Fruit fly (Drosophila melanogaster) whole organism, embryonic: ENCODE measurements around the gene CG43447.

Experiments
- Adf1 ChIP-seq: fragments of 200-800 bp; sonication (Bioruptor generic); IDR thresholded peaks from 2 replicates; pipeline ENCODE4 v1.3.6; 2022; ENCODE audit warnings: missing biosample characterization, missing genetic modification characterization
- Aef1 ChIP-seq: fragments of 200-800 bp; sonication (Bioruptor generic); IDR thresholded peaks from 3 replicates; pipeline ENCODE4 v1.3.6; 2022; ENCODE audit warnings: missing biosample characterization, missing genetic modification characterization
- CG12659 ChIP-seq: fragments of 200-800 bp; sonication (Bioruptor generic); optimal IDR thresholded peaks from 3 replicates; lab custom pipeline; 2017; ENCODE audit warnings: mild to moderate bottlenecking, missing biosample characterization, missing genetic modification reagents, missing genetic modification characterization
- CG13424 ChIP-seq: fragments of 200-800 bp; sonication (Bioruptor generic); optimal IDR thresholded peaks from 2 replicates; lab custom pipeline; 2019; ENCODE audit warnings: missing biosample characterization, mild to moderate bottlenecking, missing genetic modification characterization, moderate library complexity
- CG14710 ChIP-seq: fragments of 200-800 bp; sonication (Bioruptor generic); optimal IDR thresholded peaks from 3 replicates; lab custom pipeline; 2019; ENCODE audit warnings: missing biosample characterization, mild to moderate bottlenecking, missing genetic modification characterization, moderate library complexity
- CG15696 ChIP-seq: fragments of 200-800 bp; sonication (Bioruptor generic); optimal IDR thresholded peaks from 2 replicates; lab custom pipeline; 2019; ENCODE audit warnings: missing biosample characterization, mild to moderate bottlenecking, missing genetic modification characterization, moderate library complexity
- CG1603 ChIP-seq: fragments of 200-800 bp; sonication (Bioruptor generic); optimal IDR thresholded peaks from 2 replicates; lab custom pipeline; 2019; ENCODE audit warnings: missing biosample characterization, mild to moderate bottlenecking, missing genetic modification characterization, moderate library complexity
- CG17328 ChIP-seq: fragments of 200-800 bp; sonication (Bioruptor generic); IDR thresholded peaks from 2 replicates; pipeline ENCODE4 v1.3.6; 2022; ENCODE audit warnings: missing biosample characterization, missing genetic modification characterization
- CG18262 ChIP-seq: fragments of 200-800 bp; optimal IDR thresholded peaks from 3 replicates; lab custom pipeline; 2019; ENCODE audit warnings: missing biosample characterization, mild to moderate bottlenecking, missing genetic modification characterization, moderate library complexity
- CG18599 ChIP-seq: fragments of 200-800 bp; sonication (Bioruptor generic); optimal IDR thresholded peaks from 3 replicates; lab custom pipeline; 2017; ENCODE audit warnings: missing biosample characterization, missing genetic modification characterization, mild to moderate bottlenecking, moderate library complexity, missing genetic modification reagents
- CG18764 ChIP-seq: fragments of 200-800 bp; sonication (Bioruptor generic); optimal IDR thresholded peaks from 3 replicates; lab custom pipeline; 2016; ENCODE audit warnings: missing biosample characterization, missing genetic modification characterization
- CG2120 ChIP-seq: fragments of 200-800 bp; sonication (Bioruptor generic); optimal IDR thresholded peaks from 3 replicates; lab custom pipeline; 2016; ENCODE audit warnings: missing biosample characterization, missing genetic modification characterization
- CG2678 ChIP-seq: fragments of 200-800 bp; sonication (Bioruptor generic); optimal IDR thresholded peaks from 3 replicates; lab custom pipeline; 2019; ENCODE audit warnings: missing biosample characterization, mild to moderate bottlenecking, missing genetic modification characterization, moderate library complexity
- CG2712 ChIP-seq: fragments of 200-800 bp; optimal IDR thresholded peaks from 3 replicates; lab custom pipeline; 2019; ENCODE audit warnings: missing biosample characterization, mild to moderate bottlenecking, missing genetic modification characterization, moderate library complexity
- CG31365 ChIP-seq: fragments of 200-800 bp; sonication (Bioruptor generic); optimal IDR thresholded peaks from 2 replicates; lab custom pipeline; 2018; ENCODE audit warnings: missing biosample characterization, mild to moderate bottlenecking, missing genetic modification characterization
- CG31441 ChIP-seq: fragments of 200-800 bp; sonication (Bioruptor generic); IDR thresholded peaks from 2 replicates; pipeline ENCODE4 v1.3.6; 2022; ENCODE audit warnings: missing biosample characterization, missing genetic modification characterization
- CG4328 ChIP-seq: fragments of 200-800 bp; sonication (Bioruptor generic); optimal IDR thresholded peaks from 3 replicates; lab custom pipeline; 2017; ENCODE audit warnings: missing biosample characterization, missing genetic modification reagents, missing genetic modification characterization
- CG4360 ChIP-seq: fragments of 200-800 bp; sonication (Bioruptor generic); IDR thresholded peaks from 2 replicates; pipeline ENCODE4 v1.3.6; 2022; ENCODE audit warnings: missing biosample characterization, missing genetic modification characterization
- CG4424 ChIP-seq: fragments of 200-800 bp; sonication (Bioruptor generic); optimal IDR thresholded peaks from 3 replicates; lab custom pipeline; 2016; ENCODE audit warnings: missing biosample characterization, missing genetic modification characterization
- CG6689 ChIP-seq: fragments of 200-800 bp; sonication (Bioruptor generic); IDR thresholded peaks from 2 replicates; pipeline ENCODE4 v1.3.6; 2022; ENCODE audit warnings: missing biosample characterization, missing genetic modification characterization
- CG6854 ChIP-seq: fragments of 200-800 bp; sonication (Bioruptor generic); optimal IDR thresholded peaks from 3 replicates; lab custom pipeline; 2017; ENCODE audit warnings: missing biosample characterization, mild to moderate bottlenecking, missing genetic modification characterization
- CG9797 ChIP-seq: fragments of 200-800 bp; sonication (Bioruptor generic); optimal IDR thresholded peaks from 3 replicates; lab custom pipeline; 2018; ENCODE audit warnings: missing biosample characterization, mild to moderate bottlenecking, missing genetic modification characterization
- Ets65A ChIP-seq: fragments of 200-800 bp; sonication (Bioruptor generic); peaks from one replicate; lab custom pipeline; 2016; ENCODE audit warnings: missing biosample characterization, missing genetic modification characterization
- HmgD ChIP-seq: fragments of 200-800 bp; sonication (Bioruptor generic); optimal IDR thresholded peaks from 3 replicates; lab custom pipeline; 2016; ENCODE audit warnings: missing biosample characterization, missing genetic modification characterization
- Hr51 ChIP-seq, 2 experiments: fragments of 200-800 bp; sonication (Bioruptor generic); optimal IDR thresholded peaks; 2 replicates in 1 of 2; 3 replicates in 1 of 2; lab custom pipeline; 2016 to 2018; ENCODE audit warnings: missing biosample characterization in 2 of 2, missing genetic modification characterization in 2 of 2, mild to moderate bottlenecking in 1 of 2, moderate library complexity in 1 of 2
- Kr ChIP-seq: fragments of 200-800 bp; sonication (Bioruptor generic); optimal IDR thresholded peaks from 2 replicates; lab custom pipeline; 2017; ENCODE audit warnings: missing biosample characterization, mild to moderate bottlenecking, missing genetic modification characterization
- Med ChIP-seq: fragments of 200-800 bp; sonication (Bioruptor generic); peaks from one replicate; lab custom pipeline; 2016; ENCODE audit warnings: missing biosample characterization, missing genetic modification characterization, mild to moderate bottlenecking, inconsistent platforms, moderate library complexity
- Oli ChIP-seq: fragments of 200-800 bp; sonication (Bioruptor generic); optimal IDR thresholded peaks from 2 replicates; lab custom pipeline; 2018; ENCODE audit warnings: missing biosample characterization, mild to moderate bottlenecking, missing genetic modification characterization, moderate library complexity
- Ravus ChIP-seq: fragments of 200-800 bp; sonication (Bioruptor generic); IDR thresholded peaks from 2 replicates; pipeline ENCODE4 v1.3.6; 2022; ENCODE audit warnings: missing biosample characterization, missing genetic modification characterization
- Side ChIP-seq: fragments of 200-800 bp; sonication (Bioruptor generic); optimal IDR thresholded peaks from 2 replicates; lab custom pipeline; 2016; ENCODE audit warnings: missing biosample characterization, missing genetic modification characterization
- Spps ChIP-seq: fragments of 200-800 bp; sonication (Bioruptor generic); optimal IDR thresholded peaks from 2 replicates; lab custom pipeline; 2018; ENCODE audit warnings: missing biosample characterization, mild to moderate bottlenecking, missing genetic modification characterization
- Sry-β ChIP-seq: fragments of 200-800 bp; sonication (Bioruptor generic); optimal IDR thresholded peaks from 2 replicates; lab custom pipeline; 2018; ENCODE audit warnings: missing biosample characterization, mild to moderate bottlenecking, missing genetic modification characterization, moderate library complexity
- ab ChIP-seq: fragments of 200-800 bp; sonication (Bioruptor generic); optimal IDR thresholded peaks from 2 replicates; lab custom pipeline; 2016; ENCODE audit warnings: missing biosample characterization, missing genetic modification characterization
- cas ChIP-seq: fragments of 200-800 bp; sonication (Bioruptor generic); IDR thresholded peaks from 2 replicates; pipeline ENCODE4 v1.3.6; 2022; ENCODE audit warnings: missing biosample characterization, missing genetic modification characterization
- croc ChIP-seq: fragments of 200-800 bp; sonication (Bioruptor generic); conservative IDR thresholded peaks from 3 replicates; pipeline ENCODE4 v1.3.6; 2022; ENCODE audit warnings: missing biosample characterization, missing genetic modification characterization
- crol ChIP-seq: fragments of 200-800 bp; sonication (Bioruptor generic); IDR thresholded peaks from 2 replicates; pipeline ENCODE4 v1.3.6; 2022; ENCODE audit warnings: missing biosample characterization, missing genetic modification characterization
- dmrt99B ChIP-seq: fragments of 200-800 bp; sonication (Bioruptor generic); optimal IDR thresholded peaks from 2 replicates; lab custom pipeline; 2018; ENCODE audit warnings: missing biosample characterization, mild to moderate bottlenecking, missing genetic modification characterization, moderate library complexity
- grau ChIP-seq: fragments of 200-800 bp; optimal IDR thresholded peaks from 3 replicates; lab custom pipeline; 2019; ENCODE audit warnings: missing biosample characterization, mild to moderate bottlenecking, missing genetic modification characterization, moderate library complexity
- hkb ChIP-seq, 2 experiments: fragments of 200-800 bp in 1 of 2; fragments of >200 bp in 1 of 2; sonication (Bioruptor generic) in 1 of 2; IDR thresholded peaks in 1 of 2; optimal IDR thresholded peaks in 1 of 2; 2 replicates each; pipeline versions ENCODE4 v1.3.6 to Lab custom; 2017 to 2022; ENCODE audit warnings: missing biosample characterization in 1 of 2, missing genetic modification characterization in 1 of 2
- insv ChIP-seq, 2 experiments: fragments of 200-800 bp; sonication (Bioruptor generic); optimal IDR thresholded peaks; 3 replicates each; lab custom pipeline; 2016 to 2018; ENCODE audit warnings: missing biosample characterization in 2 of 2, missing genetic modification characterization in 2 of 2
- lmd ChIP-seq: fragments of 200-800 bp; sonication (Bioruptor generic); IDR thresholded peaks from 2 replicates; pipeline ENCODE4 v1.3.6; 2022; ENCODE audit warnings: missing biosample characterization, missing genetic modification characterization
- nom ChIP-seq: fragments of 200-800 bp; sonication (Bioruptor generic); optimal IDR thresholded peaks from 2 replicates; lab custom pipeline; 2017; ENCODE audit warnings: missing biosample characterization, missing genetic modification characterization, mild to moderate bottlenecking, moderate library complexity, missing genetic modification reagents
- otp ChIP-seq: fragments of 200-800 bp; sonication (Bioruptor generic); IDR thresholded peaks from 3 replicates; pipeline ENCODE4, ENCODE4 v1.3.6; 2022; ENCODE audit warnings: missing biosample characterization, missing genetic modification characterization
- phol ChIP-seq: fragments of 200-800 bp; sonication (Bioruptor generic); optimal IDR thresholded peaks from 3 replicates; lab custom pipeline; 2018; ENCODE audit warnings: missing biosample characterization, mild to moderate bottlenecking, missing genetic modification characterization, moderate library complexity
- pnt ChIP-seq: fragments of 200-800 bp; sonication (Bioruptor generic); optimal IDR thresholded peaks from 3 replicates; lab custom pipeline; 2016; ENCODE audit warnings: missing biosample characterization, missing genetic modification characterization
- prd ChIP-seq, 3 experiments: fragments of >200 bp in 2 of 3; fragments of 200-800 bp in 1 of 3; sonication (Bioruptor generic) in 1 of 3; optimal IDR thresholded peaks in 2 of 3; IDR thresholded peaks in 1 of 3; 2 replicates in 2 of 3; 3 replicates in 1 of 3; pipeline versions ENCODE4 v1.3.6 to Lab custom; 2017 to 2022; ENCODE audit warnings: missing biosample characterization in 1 of 3, missing genetic modification characterization in 1 of 3
- rib ChIP-seq: fragments of 200-800 bp; sonication (Bioruptor generic); IDR thresholded peaks from 2 replicates; pipeline ENCODE4 v1.3.6; 2022; ENCODE audit warnings: missing biosample characterization, missing genetic modification characterization
- sens ChIP-seq: fragments of 200-800 bp; sonication (Bioruptor generic); peaks from one replicate; lab custom pipeline; 2016; ENCODE audit warnings: missing biosample characterization, missing genetic modification characterization
- tgo ChIP-seq: fragments of 200-800 bp; sonication (Bioruptor generic); IDR thresholded peaks from 3 replicates; pipeline ENCODE4 v1.3.6; 2022; ENCODE audit warnings: missing biosample characterization, missing genetic modification characterization
- vvl ChIP-seq: fragments of 200-800 bp; sonication (Bioruptor generic); IDR thresholded peaks from 2 replicates; pipeline ENCODE4 v1.3.6; 2022; ENCODE audit warnings: missing biosample characterization, missing genetic modification characterization

The CG43447 gene

dm6 chr3R:27413214-27413613 lies 26.9 kb upstream of the CG43447 start (continued):
- TF ChIP-seq prd (optimal IDR thresholded peaks at IDR 0.05; lab: Kevin White, UChicago) (no peak), prd (GFP tag; IDR thresholded peaks at IDR 0.05; lab: Robert Waterston, UW) (peak; percentile 22; the same call in 1 of the 3 replicates), CG4424 (peak; percentile 32), HmgD (GFP tag; lab: Kevin White, UChicago) (no peak), CG18262 (tag; lab: Kevin White, UChicago) (peak; percentile 28), CG31441 (0 out of 2 replicates have a peak, but pooled peaks have one; percentile 31), sens (GFP tag; lab: Kevin White, UChicago) (peak; percentile 83), CG13424 (tag; lab: Kevin White, UChicago) (peak; percentile 17), Adf1 (GFP tag; lab: Robert Waterston, UW) (no peak), tgo (GFP tag; lab: Robert Waterston, UW) (0 out of 3 replicates have a peak, but pooled peaks have one; percentile 15), CG31365 (no peak), Side (no peak), nom (no peak), insv (GFP tag; optimal IDR thresholded peaks at IDR 0.05; lab: Kevin White, UChicago) (no peak), CG6689 (GFP tag; lab: Robert Waterston, UW) (peak; percentile 21; the same call in 1 of the 2 replicates), CG2120 (no peak), CG4360 (no peak), rib (no peak), CG2712 (peak; percentile 18), crol (no peak), lmd (GFP tag; lab: Robert Waterston, UW) (peak; percentile 18; the same call in 1 of the 2 replicates), grau (tag; lab: Kevin White, UChicago) (peak; percentile 21), CG14710 (tag; lab: Kevin White, UChicago) (no peak), croc (GFP tag; lab: Robert Waterston, UW) (peak; percentile 21; the same call in 1 of the 3 replicates), Aef1 (0 out of 3 replicates have a peak, but pooled peaks have one; percentile 13), CG18599 (peak; percentile 32), CG6854 (GFP tag; lab: Kevin White, UChicago) (no peak), vvl (GFP tag; lab: Robert Waterston, UW) (peak; percentile 40; the same call in 1 of the 2 replicates), dmrt99B (peak; percentile 50), Hr51 (GFP tag; optimal IDR thresholded peaks at IDR 0.05; lab: Kevin White, UChicago) (peak in 1 of 2 experiments; percentile 38), phol (tag; lab: Kevin White, UChicago) (peak; percentile 32), CG18764 (GFP tag; lab: Kevin White, UChicago) (no peak), Med (GFP tag; lab: Kevin White, UChicago) (peak; percentile 70), otp (no peak), Ets65A (peak; percentile 61), CG17328 (peak; percentile 29; the same call in 1 of the 2 replicates), ab (GFP tag; lab: Kevin White, UChicago) (no peak), cas (no peak), pnt (GFP tag; lab: Kevin White, UChicago) (no peak), CG9797 (GFP tag; lab: Kevin White, UChicago) (no peak), CG1603 (tag; lab: Kevin White, UChicago) (peak; percentile 22), CG15696 (tag; lab: Kevin White, UChicago) (no peak), Oli (tag; lab: Kevin White, UChicago) (peak; percentile 23), CG12659 (no peak), CG2678 (tag; lab: Kevin White, UChicago) (peak; percentile 47), Sry-β (GFP tag; lab: Kevin White, UChicago) (no peak), hkb (optimal IDR thresholded peaks at IDR 0.05; lab: Kevin White, UChicago) (no peak), hkb (GFP tag; IDR thresholded peaks at IDR 0.05; lab: Robert Waterston, UW) (peak; percentile 37; the same call in 1 of the 2 replicates), CG4328 (GFP tag; lab: Kevin White, UChicago) (no peak), Spps (tag; lab: Kevin White, UChicago) (no peak), Ravus (GFP tag; lab: Robert Waterston, UW) (no peak), Kr (no peak)
